Fruit fly (Drosophila melanogaster) whole organism, embryonic: ENCODE results near the gene tai.

Source experiments
- CG11247 ChIP-seq: fragments of 200-800 bp; sonication (Bioruptor generic); IDR thresholded peaks from 2 replicates; pipeline ENCODE4 v1.3.6; 2022; ENCODE audit warnings: missing biosample characterization, missing genetic modification characterization
- CG11723 ChIP-seq: fragments of 200-800 bp; sonication (Bioruptor generic); optimal IDR thresholded peaks from 2 replicates; lab custom pipeline; 2017; ENCODE audit warnings: missing biosample characterization, mild to moderate bottlenecking, missing genetic modification characterization
- CG12236 ChIP-seq: fragments of 200-800 bp; sonication (Bioruptor generic); optimal IDR thresholded peaks from 2 replicates; lab custom pipeline; 2016; ENCODE audit warnings: missing biosample characterization, missing genetic modification characterization
- CG14965 ChIP-seq: fragments of 200-800 bp; sonication (Bioruptor generic); optimal IDR thresholded peaks from 2 replicates; lab custom pipeline; 2016; ENCODE audit warnings: missing biosample characterization, missing genetic modification characterization, borderline replicate concordance
- CG1603 ChIP-seq: fragments of 200-800 bp; sonication (Bioruptor generic); optimal IDR thresholded peaks from 2 replicates; lab custom pipeline; 2019; ENCODE audit warnings: missing biosample characterization, mild to moderate bottlenecking, missing genetic modification characterization, moderate library complexity
- CG16815 ChIP-seq: fragments of 200-800 bp; sonication (Bioruptor generic); optimal IDR thresholded peaks from 3 replicates; lab custom pipeline; 2017; ENCODE audit warnings: missing biosample characterization, mild to moderate bottlenecking, missing genetic modification characterization
- CG1832 ChIP-seq: fragments of 200-800 bp; sonication (Bioruptor generic); optimal IDR thresholded peaks from 2 replicates; lab custom pipeline; 2017; ENCODE audit warnings: missing biosample characterization, mild to moderate bottlenecking, missing genetic modification characterization, inconsistent platforms
- CG3065 ChIP-seq: fragments of 200-800 bp; sonication (Bioruptor generic); optimal IDR thresholded peaks from 2 replicates; lab custom pipeline; 2016; ENCODE audit warnings: missing biosample characterization, missing genetic modification characterization
- CG32532 ChIP-seq: fragments of 200-800 bp; sonication (Bioruptor generic); IDR thresholded peaks from 2 replicates; pipeline ENCODE4 v1.3.6; 2022; ENCODE audit warnings: missing biosample characterization, missing genetic modification characterization
- CG34376 ChIP-seq: fragments of 200-800 bp; sonication (Bioruptor generic); optimal IDR thresholded peaks from 2 replicates; lab custom pipeline; 2018; ENCODE audit warnings: missing biosample characterization, mild to moderate bottlenecking, missing genetic modification characterization
- CG5245 ChIP-seq: fragments of 200-800 bp; sonication (Bioruptor generic); optimal IDR thresholded peaks from 3 replicates; lab custom pipeline; 2016; ENCODE audit warnings: missing biosample characterization, missing genetic modification characterization
- CG6683 ChIP-seq: fragments of 200-800 bp; sonication (Bioruptor generic); optimal IDR thresholded peaks from 2 replicates; lab custom pipeline; 2017; ENCODE audit warnings: missing biosample characterization, mild to moderate bottlenecking, missing genetic modification characterization, missing genetic modification reagents
- CG6813 ChIP-seq: fragments of 200-800 bp; sonication (Bioruptor generic); optimal IDR thresholded peaks from 2 replicates; lab custom pipeline; 2017; ENCODE audit warnings: missing biosample characterization, missing genetic modification characterization, mild to moderate bottlenecking, moderate library complexity, missing genetic modification reagents
- CG7928 ChIP-seq: fragments of 200-800 bp; sonication (Bioruptor generic); optimal IDR thresholded peaks from 2 replicates; lab custom pipeline; 2017; ENCODE audit warnings: missing biosample characterization, mild to moderate bottlenecking, missing genetic modification characterization
- CG7963 ChIP-seq: fragments of 200-800 bp; sonication (Bioruptor generic); IDR thresholded peaks from 3 replicates; pipeline ENCODE4 v1.3.6; 2022; ENCODE audit warnings: missing biosample characterization, missing genetic modification characterization; ENCODE audit not compliant: partially characterized antibody
- CkIIα-i1 ChIP-seq: fragments of 200-800 bp; sonication (Bioruptor generic); IDR thresholded peaks from 2 replicates; pipeline ENCODE4 v1.3.6; 2022; ENCODE audit warnings: missing biosample characterization, missing genetic modification characterization
- Dad ChIP-seq: fragments of 200-800 bp; sonication (Bioruptor generic); optimal IDR thresholded peaks from 3 replicates; lab custom pipeline; 2016; ENCODE audit warnings: missing biosample characterization, missing genetic modification characterization
- Dip2 ChIP-seq: fragments of 200-800 bp; sonication (Bioruptor generic); IDR thresholded peaks from 2 replicates; pipeline ENCODE4 v1.3.6; 2022; ENCODE audit warnings: missing biosample characterization, missing genetic modification characterization
- HmgZ ChIP-seq: fragments of 200-800 bp; sonication (Bioruptor generic); optimal IDR thresholded peaks from 2 replicates; lab custom pipeline; 2018; ENCODE audit warnings: missing biosample characterization, mild to moderate bottlenecking, missing genetic modification characterization
- Nf-YB ChIP-seq: fragments of 200-800 bp; sonication (Bioruptor generic); optimal IDR thresholded peaks from 3 replicates; lab custom pipeline; 2019; ENCODE audit warnings: missing biosample characterization, mild to moderate bottlenecking, missing genetic modification characterization, moderate library complexity
- Oli ChIP-seq: fragments of 200-800 bp; sonication (Bioruptor generic); optimal IDR thresholded peaks from 2 replicates; lab custom pipeline; 2018; ENCODE audit warnings: missing biosample characterization, mild to moderate bottlenecking, missing genetic modification characterization, moderate library complexity
- Usf ChIP-seq: fragments of 200-800 bp; sonication (Bioruptor generic); optimal IDR thresholded peaks from 2 replicates; lab custom pipeline; 2017; ENCODE audit warnings: missing genotype, missing biosample characterization, missing genetic modification characterization
- ase ChIP-seq: fragments of 200-800 bp; sonication (Bioruptor generic); IDR thresholded peaks from 3 replicates; pipeline ENCODE4 v1.3.6; 2022; ENCODE audit warnings: missing biosample characterization, missing genetic modification characterization
- az2 ChIP-seq: fragments of 200-800 bp; sonication (Bioruptor generic); optimal IDR thresholded peaks from 3 replicates; lab custom pipeline; 2016; ENCODE audit warnings: missing biosample characterization, missing genetic modification characterization
- bab2 ChIP-seq: fragments of 200-800 bp; sonication (Bioruptor generic); optimal IDR thresholded peaks from 2 replicates; lab custom pipeline; 2016; ENCODE audit warnings: missing biosample characterization, missing genetic modification characterization
- chinmo ChIP-seq: fragments of 200-800 bp; sonication (Bioruptor generic); IDR thresholded peaks from 4 replicates; pipeline ENCODE4 v1.3.6; 2022; ENCODE audit warnings: missing biosample characterization, missing genetic modification characterization; ENCODE audit not compliant: partially characterized antibody
- ci ChIP-seq: fragments of 200-800 bp; sonication (Bioruptor generic); IDR thresholded peaks from 3 replicates; pipeline ENCODE4 v1.3.6; 2022; ENCODE audit warnings: missing biosample characterization, missing genetic modification characterization
- corto ChIP-seq: fragments of 200-800 bp; sonication (Bioruptor generic); optimal IDR thresholded peaks from 2 replicates; lab custom pipeline; 2016; ENCODE audit warnings: missing biosample characterization, mild to moderate bottlenecking, missing genetic modification characterization, moderate library complexity
- crol ChIP-seq: fragments of 200-800 bp; sonication (Bioruptor generic); IDR thresholded peaks from 2 replicates; pipeline ENCODE4 v1.3.6; 2022; ENCODE audit warnings: missing biosample characterization, missing genetic modification characterization
- dan ChIP-seq: fragments of 200-800 bp; sonication (Bioruptor generic); IDR thresholded peaks from 2 replicates; pipeline ENCODE4 v1.3.6; 2022; ENCODE audit warnings: missing biosample characterization, missing genetic modification characterization
- en ChIP-seq: fragments of 200-800 bp; sonication (Bioruptor generic); optimal IDR thresholded peaks from 2 replicates; lab custom pipeline; 2016; ENCODE audit warnings: missing biosample characterization, missing genetic modification characterization
- fd96Cb ChIP-seq: fragments of 200-800 bp; sonication (Bioruptor generic); optimal IDR thresholded peaks from 2 replicates; lab custom pipeline; 2018; ENCODE audit warnings: missing biosample characterization, mild to moderate bottlenecking, missing genetic modification characterization, moderate library complexity
- gcm2 ChIP-seq: fragments of 200-800 bp; sonication (Bioruptor generic); optimal IDR thresholded peaks from 2 replicates; lab custom pipeline; 2016; ENCODE audit warnings: missing biosample characterization, missing genetic modification characterization
- gro ChIP-seq: fragments of 200-800 bp; sonication (Bioruptor generic); optimal IDR thresholded peaks from 2 replicates; lab custom pipeline; 2016; ENCODE audit warnings: missing biosample characterization, missing genetic modification characterization
- h ChIP-seq: fragments of >200 bp; optimal IDR thresholded peaks from 2 replicates; lab custom pipeline; 2017
- hb ChIP-seq: fragments of 200-800 bp; sonication (Bioruptor generic); IDR thresholded peaks from 3 replicates; pipeline ENCODE4 v1.3.6; 2022; ENCODE audit warnings: missing biosample characterization, missing genetic modification characterization; ENCODE audit not compliant: partially characterized antibody
- lov ChIP-seq, 2 experiments: fragments of 200-800 bp in 1 of 2; fragments of >200 bp in 1 of 2; sonication (Bioruptor generic) in 1 of 2; IDR thresholded peaks in 1 of 2; optimal IDR thresholded peaks in 1 of 2; 2 replicates in 1 of 2; 3 replicates in 1 of 2; pipeline versions ENCODE4 v1.3.6 to Lab custom; 2017 to 2022; ENCODE audit warnings: missing biosample characterization in 1 of 2, missing genetic modification characterization in 1 of 2
- maf-S ChIP-seq: fragments of 200-800 bp; sonication (Bioruptor generic); optimal IDR thresholded peaks from 2 replicates; lab custom pipeline; 2016; ENCODE audit warnings: missing biosample characterization, missing genetic modification characterization
- mam ChIP-seq: fragments of 200-800 bp; sonication (Bioruptor generic); optimal IDR thresholded peaks from 3 replicates; lab custom pipeline; 2016; ENCODE audit warnings: missing biosample characterization, missing genetic modification characterization
- mirr ChIP-seq: fragments of 200-800 bp; sonication (Bioruptor generic); optimal IDR thresholded peaks from 3 replicates; lab custom pipeline; 2018; ENCODE audit warnings: missing biosample characterization, mild to moderate bottlenecking, missing genetic modification characterization
- nau ChIP-seq: fragments of 200-800 bp; sonication (Bioruptor generic); optimal IDR thresholded peaks from 3 replicates; lab custom pipeline; 2017; ENCODE audit warnings: missing biosample characterization, mild to moderate bottlenecking, missing genetic modification characterization, missing genetic modification reagents
- nmo ChIP-seq: fragments of 200-800 bp; sonication (Bioruptor generic); optimal IDR thresholded peaks from 2 replicates; lab custom pipeline; 2018; ENCODE audit warnings: missing biosample characterization, mild to moderate bottlenecking, missing genetic modification characterization, moderate library complexity
- onecut ChIP-seq: fragments of 200-800 bp; sonication (Bioruptor generic); IDR thresholded peaks from 2 replicates; pipeline ENCODE4 v1.3.6; 2022; ENCODE audit warnings: missing biosample characterization, missing genetic modification characterization
- p53 ChIP-seq: fragments of 200-800 bp; sonication (Bioruptor generic); optimal IDR thresholded peaks from 2 replicates; lab custom pipeline; 2016; ENCODE audit warnings: missing biosample characterization, missing genetic modification characterization
- pfk ChIP-seq: fragments of 200-800 bp; sonication (Bioruptor generic); optimal IDR thresholded peaks from 2 replicates; lab custom pipeline; 2018; ENCODE audit warnings: missing biosample characterization, mild to moderate bottlenecking, missing genetic modification characterization, moderate library complexity
- pum ChIP-seq: fragments of 200-800 bp; sonication (Bioruptor generic); optimal IDR thresholded peaks from 2 replicates; lab custom pipeline; 2016; ENCODE audit warnings: missing biosample characterization, missing genetic modification characterization
- pzg ChIP-seq: fragments of 200-800 bp; sonication (Bioruptor generic); optimal IDR thresholded peaks from 3 replicates; lab custom pipeline; 2018; ENCODE audit warnings: missing biosample characterization, mild to moderate bottlenecking, missing genetic modification characterization, moderate library complexity
- trh ChIP-seq: fragments of 200-800 bp; sonication (Bioruptor generic); optimal IDR thresholded peaks from 2 replicates; lab custom pipeline; 2016; ENCODE audit warnings: missing biosample characterization, missing genetic modification characterization
- zen2 ChIP-seq: fragments of 200-800 bp; sonication (Bioruptor generic); IDR thresholded peaks from 3 replicates; pipeline ENCODE4 v1.3.6; 2022; ENCODE audit warnings: missing biosample characterization, missing genetic modification characterization; ENCODE audit not compliant: partially characterized antibody

tai gene

DNA sequence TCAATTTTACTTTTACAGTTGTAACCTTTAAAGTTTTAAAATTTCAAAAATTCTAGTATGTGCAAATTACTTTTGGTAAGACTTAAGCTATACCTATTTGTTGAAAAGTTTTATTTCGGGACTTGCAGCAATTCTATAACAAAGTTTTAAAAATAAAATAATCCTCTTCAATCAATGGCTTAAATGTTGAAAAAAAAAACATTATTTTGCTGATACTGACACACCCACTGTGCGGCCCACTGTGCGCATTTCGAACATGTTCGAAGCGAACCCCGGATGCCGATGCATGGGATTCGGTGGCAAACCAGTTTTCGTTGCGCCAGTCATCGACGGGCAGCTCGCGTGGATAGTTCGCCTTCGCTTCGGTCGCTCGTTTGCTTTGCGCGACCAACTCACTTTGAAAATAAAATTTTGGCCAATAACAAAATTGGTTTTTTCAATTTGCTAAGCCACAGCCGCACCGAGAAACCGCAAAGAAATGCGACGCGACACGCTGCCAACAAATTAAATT lies 41.1 kb upstream of the tai start, which contains the start of gene CG32982 (continued):
- peak; percentile 46 for TF ChIP-seq pfk (GFP tag; lab: Kevin White, UChicago)
- peak; percentile 24; the same call in 1 of the 2 replicates for TF ChIP-seq Dip2 (GFP tag; lab: Robert Waterston, UW)
- peak; percentile 83 for TF ChIP-seq CG16815 (GFP tag; lab: Kevin White, UChicago)
- peak; percentile 57 for TF ChIP-seq CG7963 (GFP tag; lab: Robert Waterston, UW)
- peak; percentile 75 for TF ChIP-seq CG6683 (GFP tag; lab: Kevin White, UChicago)
- TF ChIP-seq CG3065 (GFP tag; lab: Kevin White, UChicago), result peak; percentile 77
- TF ChIP-seq gcm2 (GFP tag; lab: Kevin White, UChicago), result no peak
- TF ChIP-seq Oli (tag; lab: Kevin White, UChicago), result peak; percentile 95
- no peak for TF ChIP-seq h (lab: Kevin White, UChicago)
- peak; percentile 80 for TF ChIP-seq CG12236 (GFP tag; lab: Kevin White, UChicago)
- no peak for TF ChIP-seq pzg
- TF ChIP-seq HmgZ, result peak; percentile 86
- TF ChIP-seq onecut (GFP tag; lab: Robert Waterston, UW), result peak; percentile 88
- peak; percentile 94 for TF ChIP-seq fd96Cb (tag; lab: Kevin White, UChicago)
- no peak for TF ChIP-seq CkIIα-i1
- peak; percentile 92 for TF ChIP-seq pum (GFP tag; lab: Kevin White, UChicago)
- peak; percentile 37 for TF ChIP-seq p53 (GFP tag; lab: Kevin White, UChicago)
- TF ChIP-seq zen2 (GFP tag; lab: Robert Waterston, UW), result no peak
- peak; percentile 63 for TF ChIP-seq CG7928 (GFP tag; lab: Kevin White, UChicago)
- TF ChIP-seq gro (GFP tag; lab: Kevin White, UChicago), result peak; percentile 71
- TF ChIP-seq Dad (GFP tag; lab: Kevin White, UChicago), result peak; percentile 88
- peak; percentile 94 for TF ChIP-seq mam (GFP tag; lab: Kevin White, UChicago)
- TF ChIP-seq Usf (GFP tag; lab: Kevin White, UChicago), result peak; percentile 90
- TF ChIP-seq CG1603 (tag; lab: Kevin White, UChicago), result peak; percentile 62
- TF ChIP-seq chinmo, result peak; percentile 77; the same call in 3 of the 4 replicates
- peak; percentile 86 for TF ChIP-seq ci
- TF ChIP-seq crol (GFP tag; lab: Robert Waterston, UW), result 0 out of 2 replicates have a peak, but pooled peaks have one; percentile 30
- TF ChIP-seq CG14965 (GFP tag; lab: Kevin White, UChicago), result peak; percentile 12
- peak; percentile 93 for TF ChIP-seq CG32532 (GFP tag; lab: Robert Waterston, UW)
- peak; percentile 77 for TF ChIP-seq mirr
- peak; percentile 79 for TF ChIP-seq trh (GFP tag; lab: Kevin White, UChicago)
- peak; percentile 86 for TF ChIP-seq en
- TF ChIP-seq corto, result peak; percentile 20
- no peak for TF ChIP-seq hb (GFP tag; lab: Robert Waterston, UW)
- TF ChIP-seq bab2 (GFP tag; lab: Kevin White, UChicago), result peak; percentile 84
- TF ChIP-seq CG11247 (GFP tag; lab: Robert Waterston, UW), result peak; percentile 88
- peak; percentile 87 for TF ChIP-seq nau
- peak; percentile 74 for TF ChIP-seq CG5245 (GFP tag; lab: Kevin White, UChicago)
- TF ChIP-seq maf-S (GFP tag; lab: Kevin White, UChicago), result peak; percentile 57
- TF ChIP-seq nmo, result peak; percentile 96
- peak; percentile 80; the same call in 2 of the 3 replicates for TF ChIP-seq ase (GFP tag; lab: Robert Waterston, UW)
- peak; percentile 72 for TF ChIP-seq Nf-YB (GFP tag; lab: Kevin White, UChicago)
- TF ChIP-seq CG1832, result no peak
- TF ChIP-seq CG6813 (GFP tag; lab: Kevin White, UChicago), result peak; percentile 84
- no peak for TF ChIP-seq dan (GFP tag; lab: Robert Waterston, UW)
- TF ChIP-seq CG34376 (GFP tag; lab: Kevin White, UChicago), result peak; percentile 94
- peak; percentile 95 for TF ChIP-seq az2 (GFP tag; lab: Kevin White, UChicago)
- TF ChIP-seq CG11723, result peak; percentile 82
- TF ChIP-seq lov (optimal IDR thresholded peaks at IDR 0.05; lab: Kevin White, UChicago), result no peak
- TF ChIP-seq lov (GFP tag; IDR thresholded peaks at IDR 0.05; lab: Robert Waterston, UW), result 0 out of 3 replicates have a peak, but pooled peaks have one; percentile 37
